Worm (Caenorhabditis elegans): ENCODE results near the gene Y45F3A.5.

ce11 chrIII:10592074-10592473, 5.9 kb upstream of the Y45F3A.5 start:
- TF ChIP-seq lin-39 (tag; optimal IDR thresholded peaks at IDR 0.05) (no peak), unc-39 (tag; optimal IDR thresholded peaks at IDR 0.05) (no peak), nhr-11 (tag; optimal IDR thresholded peaks at IDR 0.05) (no peak), pha-4 (tag; optimal IDR thresholded peaks at IDR 0.05) (no peak)

All from whole organism, L3 larva.